Worm (Caenorhabditis elegans) whole organism, late embryonic: ENCODE results near the gene Y6G8.15.

Experiments used
- ceh-22 ChIP-seq: sonication (generic microtip); optimal IDR thresholded peaks from 2 replicates; lab custom pipeline; 2017; ENCODE audit warnings: missing biosample characterization, missing genetic modification characterization
- gmeb-2 ChIP-seq: sonication (generic microtip); optimal IDR thresholded peaks from 2 replicates; lab custom pipeline; 2016; ENCODE audit warnings: missing genetic modification characterization, inconsistent platforms, missing compliant biosample characterization
- hlh-13 ChIP-seq: fragments of 200-800 bp; sonication (Bioruptor generic); optimal IDR thresholded peaks from 2 replicates; lab custom pipeline; 2018; ENCODE audit warnings: mild to moderate bottlenecking, missing genetic modification characterization, missing compliant biosample characterization
- hlh-8 ChIP-seq: sonication (generic microtip); optimal IDR thresholded peaks from 2 replicates; lab custom pipeline; 2016; ENCODE audit warnings: missing genotype, missing genetic modification characterization, missing compliant biosample characterization
- pag-3 ChIP-seq: sonication (generic microtip); optimal IDR thresholded peaks from 2 replicates; lab custom pipeline; 2016; ENCODE audit warnings: missing compliant biosample characterization, missing genetic modification characterization, borderline replicate concordance
- pha-4 ChIP-seq: fragments of 150-350 bp; optimal IDR thresholded peaks from 2 replicates; lab custom pipeline; 2018; ENCODE audit warnings: missing biosample characterization, missing genetic modification reagents, missing genetic modification characterization
- rnt-1 ChIP-seq: sonication (generic microtip); optimal IDR thresholded peaks from 2 replicates; lab custom pipeline; 2016; ENCODE audit warnings: missing genetic modification characterization, missing compliant biosample characterization
- unc-42 ChIP-seq: sonication (generic microtip); optimal IDR thresholded peaks from 2 replicates; lab custom pipeline; 2016; ENCODE audit warnings: missing genotype, missing genetic modification characterization, missing compliant biosample characterization

Gene Y6G8.15

ce11 chrV:17565903-17566302 lies 44.5 kb downstream of the Y6G8.15 start, which contains the start of gene fbxa-171:
Gene fbxa-171 (minus strand): TSS chrV:17566003.
- no peak for TF ChIP-seq ceh-22 (tag; lab: Kevin White, UChicago)
- no peak for TF ChIP-seq pha-4 (tag; lab: Kevin White, UChicago)
- TF ChIP-seq hlh-8 (tag; lab: Kevin White, UChicago): no peak
- no peak for TF ChIP-seq pag-3 (tag; lab: Kevin White, UChicago)
- no peak for TF ChIP-seq unc-42 (tag; lab: Kevin White, UChicago)
- TF ChIP-seq hlh-13 (GFP tag; lab: Kevin White, UChicago): no peak
- TF ChIP-seq gmeb-2 (tag; lab: Kevin White, UChicago): no peak
- TF ChIP-seq rnt-1 (tag; lab: Kevin White, UChicago): no peak
